Fruit fly (Drosophila melanogaster) whole organism, embryonic: ENCODE measurements around the gene CG6511.

Experiments used
- Aef1 ChIP-seq: fragments of 200-800 bp; sonication (Bioruptor generic); IDR thresholded peaks from 3 replicates; pipeline ENCODE4 v1.3.6; 2022; ENCODE audit warnings: missing biosample characterization, missing genetic modification characterization
- Atf6 ChIP-seq: fragments of 200-800 bp; sonication (Bioruptor generic); IDR thresholded peaks from 2 replicates; pipeline ENCODE4 v1.3.6; 2022; ENCODE audit warnings: missing biosample characterization, missing genetic modification characterization
- B-H1 ChIP-seq: fragments of 200-800 bp; sonication (Bioruptor generic); IDR thresholded peaks from 3 replicates; pipeline ENCODE4 v1.3.6; 2022; ENCODE audit warnings: missing biosample characterization, missing genetic modification characterization
- CG1024 ChIP-seq: fragments of 200-800 bp; sonication (Bioruptor generic); IDR thresholded peaks from 2 replicates; pipeline ENCODE4 v1.3.6; 2022; ENCODE audit warnings: missing biosample characterization, missing genetic modification characterization
- CG11085 ChIP-seq: fragments of 200-800 bp; sonication (Bioruptor generic); IDR thresholded peaks from 2 replicates; pipeline ENCODE4 v1.3.6; 2022; ENCODE audit warnings: missing biosample characterization, missing genetic modification characterization
- CG11504 ChIP-seq: fragments of 200-800 bp; sonication (Bioruptor generic); optimal IDR thresholded peaks from 3 replicates; lab custom pipeline; 2019; ENCODE audit warnings: missing biosample characterization, mild to moderate bottlenecking, missing genetic modification characterization, moderate library complexity
- CG12219 ChIP-seq: fragments of 200-800 bp; sonication (Bioruptor generic); optimal IDR thresholded peaks from 3 replicates; lab custom pipeline; 2018; ENCODE audit warnings: missing biosample characterization, mild to moderate bottlenecking, missing genetic modification characterization
- CG12744 ChIP-seq: fragments of 200-800 bp; sonication (Bioruptor generic); optimal IDR thresholded peaks from 2 replicates; lab custom pipeline; 2016; ENCODE audit warnings: missing biosample characterization, missing genetic modification characterization
- CG17186 ChIP-seq: fragments of 200-800 bp; sonication (Bioruptor generic); optimal IDR thresholded peaks from 3 replicates; lab custom pipeline; 2017; ENCODE audit warnings: missing biosample characterization, missing genetic modification reagents, missing genetic modification characterization
- CG17612 ChIP-seq: fragments of 200-800 bp; sonication (Bioruptor generic); IDR thresholded peaks from 2 replicates; pipeline ENCODE4 v1.3.6; 2022; ENCODE audit warnings: missing biosample characterization, missing genetic modification characterization
- CG18262 ChIP-seq: fragments of 200-800 bp; optimal IDR thresholded peaks from 3 replicates; lab custom pipeline; 2019; ENCODE audit warnings: missing biosample characterization, mild to moderate bottlenecking, missing genetic modification characterization, moderate library complexity
- CG2120 ChIP-seq: fragments of 200-800 bp; sonication (Bioruptor generic); optimal IDR thresholded peaks from 3 replicates; lab custom pipeline; 2016; ENCODE audit warnings: missing biosample characterization, missing genetic modification characterization
- CG2875 ChIP-seq: fragments of 200-800 bp; sonication (Bioruptor generic); optimal IDR thresholded peaks from 2 replicates; lab custom pipeline; 2017; ENCODE audit warnings: missing biosample characterization, mild to moderate bottlenecking, missing genetic modification characterization, missing genetic modification reagents
- CG2889 ChIP-seq: fragments of 200-800 bp; sonication (Bioruptor generic); IDR thresholded peaks from 3 replicates; pipeline ENCODE4 v1.3.6; 2022; ENCODE audit warnings: missing biosample characterization, missing genetic modification characterization
- CG30020 ChIP-seq: fragments of 200-800 bp; optimal IDR thresholded peaks from 2 replicates; lab custom pipeline; 2019; ENCODE audit warnings: missing biosample characterization, mild to moderate bottlenecking, missing genetic modification characterization, moderate library complexity
- CG31224 ChIP-seq: fragments of 200-800 bp; sonication (Bioruptor generic); IDR thresholded peaks from 2 replicates; pipeline ENCODE4 v1.3.6; 2022; ENCODE audit warnings: missing biosample characterization, missing genetic modification characterization
- CG31388 ChIP-seq: fragments of 200-800 bp; sonication (Bioruptor generic); optimal IDR thresholded peaks from 2 replicates; lab custom pipeline; 2016; ENCODE audit warnings: missing biosample characterization, missing genetic modification characterization
- CG3163 ChIP-seq: fragments of 200-800 bp; sonication (Bioruptor generic); optimal IDR thresholded peaks from 3 replicates; lab custom pipeline; 2016; ENCODE audit warnings: missing biosample characterization, missing genetic modification characterization
- CG32767 ChIP-seq: fragments of 200-800 bp; sonication (Bioruptor generic); IDR thresholded peaks from 2 replicates; pipeline ENCODE4 v1.3.6; 2022; ENCODE audit warnings: missing biosample characterization, missing genetic modification characterization
- CG33213 ChIP-seq: fragments of 200-800 bp; sonication (Bioruptor generic); optimal IDR thresholded peaks from 3 replicates; lab custom pipeline; 2016; ENCODE audit warnings: missing biosample characterization, missing genetic modification characterization
- CG5953 ChIP-seq: fragments of 200-800 bp; sonication (Bioruptor generic); IDR thresholded peaks from 2 replicates; pipeline ENCODE4 v1.3.6; 2022; ENCODE audit warnings: missing biosample characterization, missing genetic modification characterization
- CG6689 ChIP-seq: fragments of 200-800 bp; sonication (Bioruptor generic); IDR thresholded peaks from 2 replicates; pipeline ENCODE4 v1.3.6; 2022; ENCODE audit warnings: missing biosample characterization, missing genetic modification characterization
- CG8290 ChIP-seq, 3 experiments: fragments of 200-800 bp; sonication (Bioruptor generic); optimal IDR thresholded peaks; 2 replicates each; lab custom pipeline; 2016 to 2019; ENCODE audit warnings: missing biosample characterization in 3 of 3, missing genetic modification characterization in 3 of 3, mild to moderate bottlenecking in 2 of 3, moderate library complexity in 1 of 3
- CG8388 ChIP-seq: fragments of 200-800 bp; sonication (Bioruptor generic); optimal IDR thresholded peaks from 2 replicates; lab custom pipeline; 2019; ENCODE audit warnings: missing biosample characterization, mild to moderate bottlenecking, missing genetic modification characterization, moderate library complexity
- CG8765 ChIP-seq: fragments of 200-800 bp; sonication (Bioruptor generic); IDR thresholded peaks from 2 replicates; pipeline ENCODE4 v1.3.6; 2022; ENCODE audit warnings: missing biosample characterization, missing genetic modification characterization
- CG9215 ChIP-seq: fragments of 200-800 bp; sonication (Bioruptor generic); IDR thresholded peaks from 2 replicates; pipeline ENCODE4 v1.3.6; 2022; ENCODE audit warnings: missing biosample characterization, missing genetic modification characterization
- CG9437 ChIP-seq: fragments of 200-800 bp; sonication (Bioruptor generic); optimal IDR thresholded peaks from 2 replicates; lab custom pipeline; 2018; ENCODE audit warnings: missing biosample characterization, mild to moderate bottlenecking, missing genetic modification characterization
- D19A ChIP-seq: fragments of 200-800 bp; optimal IDR thresholded peaks from 3 replicates; lab custom pipeline; 2019; ENCODE audit warnings: missing biosample characterization, mild to moderate bottlenecking, missing genetic modification characterization, moderate library complexity
- Doc3 ChIP-seq: fragments of 200-800 bp; sonication (Bioruptor generic); IDR thresholded peaks from 3 replicates; pipeline ENCODE4 v1.3.6; 2022; ENCODE audit warnings: missing biosample characterization, missing genetic modification characterization; ENCODE audit not compliant: partially characterized antibody
- Hand ChIP-seq: fragments of 200-800 bp; sonication (Bioruptor generic); optimal IDR thresholded peaks from 2 replicates; lab custom pipeline; 2017; ENCODE audit warnings: mild to moderate bottlenecking, missing biosample characterization, missing genetic modification reagents, missing genetic modification characterization
- Hey ChIP-seq: fragments of 200-800 bp; sonication (Bioruptor generic); optimal IDR thresholded peaks from 3 replicates; lab custom pipeline; 2018; ENCODE audit warnings: missing biosample characterization, mild to moderate bottlenecking, missing genetic modification characterization
- Hmx ChIP-seq: fragments of 200-800 bp; sonication (Bioruptor generic); optimal IDR thresholded peaks from 2 replicates; lab custom pipeline; 2016; ENCODE audit warnings: missing biosample characterization, missing genetic modification characterization
- Meics ChIP-seq: fragments of 200-800 bp; sonication (Bioruptor generic); optimal IDR thresholded peaks from 2 replicates; lab custom pipeline; 2017; ENCODE audit warnings: missing biosample characterization, mild to moderate bottlenecking, missing genetic modification characterization
- Mrtf ChIP-seq: fragments of 200-800 bp; sonication (Bioruptor generic); IDR thresholded peaks from 3 replicates; pipeline ENCODE4 v1.3.6; 2022; ENCODE audit warnings: missing biosample characterization, missing genetic modification characterization
- NC2β ChIP-seq: fragments of 200-800 bp; sonication (Bioruptor generic); optimal IDR thresholded peaks from 2 replicates; lab custom pipeline; 2016; ENCODE audit warnings: missing biosample characterization, missing genetic modification characterization
- Stat92E ChIP-seq, 3 experiments: fragments of >200 bp in 2 of 3; fragments of 200-800 bp in 1 of 3; sonication (Bioruptor generic) in 1 of 3; optimal IDR thresholded peaks; 2 replicates each; lab custom pipeline; 2017 to 2019; ENCODE audit warnings: missing biosample characterization in 3 of 3, missing genetic modification characterization in 3 of 3, mild to moderate bottlenecking in 1 of 3, moderate library complexity in 1 of 3
- TFAM ChIP-seq: fragments of 200-800 bp; sonication (Bioruptor generic); optimal IDR thresholded peaks from 2 replicates; lab custom pipeline; 2017; ENCODE audit warnings: missing biosample characterization, missing genetic modification characterization, inconsistent platforms
- Xbp1 ChIP-seq: fragments of 200-800 bp; sonication (Bioruptor generic); optimal IDR thresholded peaks from 3 replicates; lab custom pipeline; 2016; ENCODE audit warnings: missing biosample characterization, mild to moderate bottlenecking, missing genetic modification characterization
- al ChIP-seq: fragments of 200-800 bp; sonication (Bioruptor generic); IDR thresholded peaks from 2 replicates; pipeline ENCODE4 v1.3.6; 2022; ENCODE audit warnings: missing biosample characterization, missing genetic modification characterization
- caup ChIP-seq: fragments of 200-800 bp; sonication (Bioruptor generic); optimal IDR thresholded peaks from 3 replicates; lab custom pipeline; 2017; ENCODE audit warnings: missing biosample characterization, mild to moderate bottlenecking, missing genetic modification characterization, moderate library complexity; ENCODE audit not compliant: severe bottlenecking
- crc ChIP-seq: fragments of 200-800 bp; sonication (Bioruptor generic); optimal IDR thresholded peaks from 2 replicates; lab custom pipeline; 2016; ENCODE audit warnings: missing biosample characterization, missing genetic modification characterization
- croc ChIP-seq: fragments of 200-800 bp; sonication (Bioruptor generic); conservative IDR thresholded peaks from 3 replicates; pipeline ENCODE4 v1.3.6; 2022; ENCODE audit warnings: missing biosample characterization, missing genetic modification characterization
- kah ChIP-seq: fragments of 200-800 bp; sonication (Bioruptor generic); optimal IDR thresholded peaks from 2 replicates; lab custom pipeline; 2018; ENCODE audit warnings: missing biosample characterization, mild to moderate bottlenecking, missing genetic modification characterization
- knrl ChIP-seq: fragments of 200-800 bp; sonication (Bioruptor generic); IDR thresholded peaks from 3 replicates; pipeline ENCODE4 v1.3.6; 2022; ENCODE audit warnings: missing biosample characterization, missing genetic modification characterization; ENCODE audit not compliant: partially characterized antibody
- nerfin-2 ChIP-seq: fragments of 200-800 bp; sonication (Bioruptor generic); IDR thresholded peaks from 2 replicates; pipeline ENCODE4 v1.3.6; 2022; ENCODE audit warnings: missing biosample characterization, missing genetic modification characterization; ENCODE audit not compliant: partially characterized antibody
- phol ChIP-seq: fragments of 200-800 bp; sonication (Bioruptor generic); optimal IDR thresholded peaks from 3 replicates; lab custom pipeline; 2018; ENCODE audit warnings: missing biosample characterization, mild to moderate bottlenecking, missing genetic modification characterization, moderate library complexity
- sd ChIP-seq: fragments of 200-800 bp; sonication (Bioruptor generic); optimal IDR thresholded peaks from 3 replicates; lab custom pipeline; 2018; ENCODE audit warnings: missing biosample characterization, mild to moderate bottlenecking, missing genetic modification characterization, moderate library complexity
- sens ChIP-seq: fragments of 200-800 bp; sonication (Bioruptor generic); peaks from one replicate; lab custom pipeline; 2016; ENCODE audit warnings: missing biosample characterization, missing genetic modification characterization
- slp2 ChIP-seq: fragments of 200-800 bp; sonication (Bioruptor generic); optimal IDR thresholded peaks from 2 replicates; lab custom pipeline; 2016; ENCODE audit warnings: missing biosample characterization, missing genetic modification characterization
- ttk ChIP-seq: fragments of 200-800 bp; sonication (Bioruptor generic); IDR thresholded peaks from 2 replicates; pipeline ENCODE4 v2.1.2; 2022; ENCODE audit warnings: missing biosample characterization, missing genetic modification characterization
- usp ChIP-seq: fragments of >200 bp; optimal IDR thresholded peaks from 2 replicates; lab custom pipeline; 2017; ENCODE audit warnings: missing biosample characterization, missing genetic modification characterization

Gene CG6511

dm6 chr3L:8675029-8675544, 46.0 kb upstream of the CG6511 start (continued):
- TF ChIP-seq Meics (GFP tag; lab: Kevin White, UChicago) (no peak), CG31388 (GFP tag; lab: Kevin White, UChicago) (no peak), Hmx (GFP tag; lab: Kevin White, UChicago) (no peak), crc (GFP tag; lab: Kevin White, UChicago) (no peak), Hey (tag; lab: Kevin White, UChicago) (no peak), caup (GFP tag; lab: Kevin White, UChicago) (no peak), CG30020 (tag; lab: Kevin White, UChicago) (no peak), CG2875 (GFP tag; lab: Kevin White, UChicago) (no peak), D19A (tag; lab: Kevin White, UChicago) (no peak), slp2 (GFP tag; lab: Kevin White, UChicago) (no peak), CG1024 (GFP tag; lab: Robert Waterston, UW) (no peak), CG33213 (GFP tag; lab: Kevin White, UChicago) (no peak), knrl (no peak), CG8290 (GFP tag; optimal IDR thresholded peaks at IDR 0.05; lab: Kevin White, UChicago) (no peak), CG8290 (tag; optimal IDR thresholded peaks at IDR 0.05; lab: Kevin White, UChicago) (peak in 1 of 2 experiments; percentile 20), CG18262 (tag; lab: Kevin White, UChicago) (no peak), CG11504 (tag; lab: Kevin White, UChicago) (no peak), CG8765 (GFP tag; lab: Robert Waterston, UW) (no peak), CG2120 (GFP tag; lab: Kevin White, UChicago) (no peak), CG17186 (GFP tag; lab: Kevin White, UChicago) (no peak), sens (GFP tag; lab: Kevin White, UChicago) (peak; percentile 40), NC2β (GFP tag; lab: Kevin White, UChicago) (no peak), CG9215 (GFP tag; lab: Robert Waterston, UW) (0 out of 2 replicates have a peak, but pooled peaks have one; percentile 29), Xbp1 (GFP tag; lab: Kevin White, UChicago) (no peak), CG12744 (GFP tag; lab: Kevin White, UChicago) (no peak), Atf6 (GFP tag; lab: Robert Waterston, UW) (peak; percentile 16; the same call in 1 of the 2 replicates), phol (tag; lab: Kevin White, UChicago) (no peak), CG3163 (no peak), TFAM (GFP tag; lab: Kevin White, UChicago) (no peak), CG32767 (GFP tag; lab: Robert Waterston, UW) (0 out of 2 replicates have a peak, but pooled peaks have one; percentile 8), usp (no peak), Mrtf (no peak), Doc3 (no peak), B-H1 (GFP tag; lab: Robert Waterston, UW) (no peak), CG9437 (GFP tag; lab: Kevin White, UChicago) (no peak), CG2889 (GFP tag; lab: Robert Waterston, UW) (no peak), sd (tag; lab: Kevin White, UChicago) (no peak), al (GFP tag; lab: Robert Waterston, UW) (no peak), CG8388 (GFP tag; lab: Kevin White, UChicago) (no peak), CG12219 (GFP tag; lab: Kevin White, UChicago) (no peak), CG6689 (GFP tag; lab: Robert Waterston, UW) (0 out of 2 replicates have a peak, but pooled peaks have one; percentile 6), kah (GFP tag; lab: Kevin White, UChicago) (no peak), CG5953 (no peak), CG31224 (GFP tag; lab: Robert Waterston, UW) (no peak), Stat92E (GFP tag; optimal IDR thresholded peaks at IDR 0.05; lab: Kevin White, UChicago) (peak in 1 of 3 experiments; percentile 26), ttk (GFP tag; lab: Robert Waterston, UW) (no peak), CG17612 (no peak), croc (GFP tag; lab: Robert Waterston, UW) (no peak), Hand (GFP tag; lab: Kevin White, UChicago) (peak; percentile 26), Aef1 (GFP tag; lab: Robert Waterston, UW) (no peak), nerfin-2 (GFP tag; lab: Robert Waterston, UW) (no peak), CG11085 (GFP tag; lab: Robert Waterston, UW) (no peak)
